Worm (Caenorhabditis elegans) whole organism, early embryonic: ENCODE results near the gene nep-23.

Source experiments
- B0310.2 ChIP-seq: sonication (generic microtip); optimal IDR thresholded peaks from 2 replicates; lab custom pipeline; 2016; ENCODE audit warnings: mild to moderate bottlenecking, missing genetic modification characterization, missing compliant biosample characterization
- F13C5.2 ChIP-seq: sonication (generic microtip); optimal IDR thresholded peaks from 2 replicates; lab custom pipeline; 2017; ENCODE audit warnings: mild to moderate bottlenecking, missing genetic modification characterization, inconsistent platforms, missing compliant biosample characterization
- aly-1 ChIP-seq: sonication (generic microtip); optimal IDR thresholded peaks from 2 replicates; lab custom pipeline; 2016; ENCODE audit warnings: missing genetic modification characterization, missing compliant biosample characterization
- ama-1 ChIP-seq: fragments of 150-350 bp; optimal IDR thresholded peaks from 2 replicates; lab custom pipeline; 2014
- flt-1 ChIP-seq: fragments of 200-800 bp; sonication (Bioruptor generic); IDR thresholded peaks from 2 replicates; pipeline ENCODE4 v1.3.6; 2022; ENCODE audit warnings: missing genetic modification characterization, missing compliant biosample characterization
- hmbx-1 ChIP-seq: sonication (generic microtip); optimal IDR thresholded peaks from 2 replicates; lab custom pipeline; 2016; ENCODE audit warnings: mild to moderate bottlenecking, missing genetic modification characterization, missing compliant biosample characterization
- hmg-4 ChIP-seq: fragments of 200-800 bp; sonication (Bioruptor generic); optimal IDR thresholded peaks from 2 replicates; lab custom pipeline; 2018; ENCODE audit warnings: mild to moderate bottlenecking, missing genetic modification characterization, missing compliant biosample characterization
- hnd-1 ChIP-seq: sonication (generic microtip); optimal IDR thresholded peaks from 2 replicates; lab custom pipeline; 2016; ENCODE audit warnings: missing genetic modification characterization, missing compliant biosample characterization
- pes-1 ChIP-seq: fragments of 200-800 bp; sonication (Bioruptor generic); IDR thresholded peaks from 2 replicates; pipeline ENCODE4 v1.3.6; 2022; ENCODE audit warnings: missing genetic modification reagents, missing genetic modification characterization, missing compliant biosample characterization
- scrt-1 ChIP-seq: fragments of 200-800 bp; sonication (Bioruptor generic); IDR thresholded peaks from 2 replicates; pipeline ENCODE4 v1.3.6; 2022; ENCODE audit warnings: missing genetic modification characterization, missing compliant biosample characterization
- sea-1 ChIP-seq: fragments of 200-800 bp; sonication (Bioruptor generic); conservative IDR thresholded peaks from 2 replicates; pipeline ENCODE4 v1.3.6; 2022; ENCODE audit warnings: missing genetic modification characterization, missing compliant biosample characterization
- tbx-37 ChIP-seq: fragments of 200-800 bp; sonication (Bioruptor generic); conservative IDR thresholded peaks from 2 replicates; pipeline ENCODE4 v1.3.6; 2022; ENCODE audit warnings: missing genetic modification reagents, missing genetic modification characterization, missing compliant biosample characterization

- no peak for TF ChIP-seq scrt-1 (GFP tag; lab: Robert Waterston, UW)
- no peak for TF ChIP-seq F13C5.2
- no peak for TF ChIP-seq sea-1 (GFP tag; lab: Robert Waterston, UW)
- no peak for TF ChIP-seq ama-1
- TF ChIP-seq flt-1 (GFP tag; lab: Robert Waterston, UW) = no peak
- no peak for TF ChIP-seq tbx-37 (GFP tag; lab: Robert Waterston, UW)
- no peak for TF ChIP-seq pes-1
- TF ChIP-seq hnd-1 (tag; lab: Kevin White, UChicago) = no peak
- TF ChIP-seq hmbx-1 = no peak
- no peak for TF ChIP-seq aly-1 (tag; lab: Kevin White, UChicago)
- no peak for TF ChIP-seq B0310.2 (tag; lab: Kevin White, UChicago)
- TF ChIP-seq hmg-4 (GFP tag; lab: Kevin White, UChicago) = no peak
Measured at ce11 chrIV:16952389-16952788, 32.2 kb downstream of the nep-23 start.
